Worm (Caenorhabditis elegans) whole organism, L3 larva: ENCODE measurements around the gene F13A2.1.

Experiments
- aly-2 ChIP-seq: fragments of 150-350 bp; optimal IDR thresholded peaks from 2 replicates; lab custom pipeline; 2014; ENCODE audit warnings: missing biosample characterization, missing genetic modification characterization
- ama-1 ChIP-seq: fragments of 150-350 bp; optimal IDR thresholded peaks from 2 replicates; lab custom pipeline; 2018
- egl-27 ChIP-seq: sonication (generic microtip); optimal IDR thresholded peaks from 4 replicates; lab custom pipeline; 2017; ENCODE audit warnings: missing biosample characterization, missing genetic modification reagents, missing genetic modification characterization
- elt-3 ChIP-seq, 3 experiments: fragments of 150-350 bp in 1 of 3; sonication (generic microtip) in 2 of 3; optimal IDR thresholded peaks; 2 replicates in 2 of 3; 4 replicates in 1 of 3; lab custom pipeline; 2014 to 2017; ENCODE audit warnings: missing biosample characterization in 3 of 3, missing genetic modification characterization in 3 of 3
- lin-39 ChIP-seq: fragments of 150-350 bp; optimal IDR thresholded peaks from 2 replicates; lab custom pipeline; 2018; ENCODE audit warnings: missing biosample characterization, missing genetic modification reagents, missing genetic modification characterization
- nhr-237 ChIP-seq: fragments of 150-350 bp; optimal IDR thresholded peaks from 2 replicates; lab custom pipeline; 2014; ENCODE audit warnings: missing biosample characterization, missing genetic modification characterization
- unc-62 ChIP-seq: fragments of 150-350 bp; sonication (generic microtip); optimal IDR thresholded peaks from 4 replicates; lab custom pipeline; 2014; ENCODE audit warnings: missing biosample characterization, missing genetic modification reagents, missing genetic modification characterization
- ztf-4 ChIP-seq: fragments of 150-350 bp; optimal IDR thresholded peaks from 2 replicates; lab custom pipeline; 2014; ENCODE audit warnings: missing biosample characterization, missing genetic modification characterization

DNA sequence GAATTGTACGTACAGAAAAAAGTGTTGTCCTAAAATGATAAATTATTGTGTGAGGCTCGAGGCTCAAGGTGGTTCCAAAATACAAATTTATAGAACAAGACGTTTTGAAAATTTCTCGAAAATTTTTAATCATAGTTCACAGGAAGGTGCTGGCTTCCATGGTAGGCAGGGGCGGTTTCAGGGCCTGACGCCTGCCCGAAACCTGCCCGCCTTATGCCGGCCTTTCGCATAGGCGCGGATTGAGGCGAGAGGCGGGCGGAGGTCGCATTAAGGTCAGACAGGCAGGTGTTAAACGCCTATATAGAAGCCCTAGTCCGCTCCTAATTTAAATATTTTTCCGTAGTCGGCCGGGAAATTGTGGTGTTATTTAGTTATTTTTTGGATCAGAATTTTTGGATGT is 40.9 kb upstream of the F13A2.1 start:
- no peak for TF ChIP-seq egl-27 (tag; lab: Kevin White, UChicago)
- no peak for TF ChIP-seq aly-2
- no peak for TF ChIP-seq elt-3 (tag; optimal IDR thresholded peaks at IDR 0.05; lab: Kevin White, UChicago)
- TF ChIP-seq nhr-237 (tag; lab: Kevin White, UChicago): no peak
- TF ChIP-seq ama-1 (lab: Kevin White, UChicago): no peak
- TF ChIP-seq unc-62 (GFP tag; lab: Kevin White, UChicago): no peak
- no peak for TF ChIP-seq ztf-4 (tag; lab: Kevin White, UChicago)
- TF ChIP-seq lin-39 (tag; lab: Kevin White, UChicago): no peak
